Fruit fly (Drosophila melanogaster): ENCODE measurements around the gene CG10431.

DNA sequence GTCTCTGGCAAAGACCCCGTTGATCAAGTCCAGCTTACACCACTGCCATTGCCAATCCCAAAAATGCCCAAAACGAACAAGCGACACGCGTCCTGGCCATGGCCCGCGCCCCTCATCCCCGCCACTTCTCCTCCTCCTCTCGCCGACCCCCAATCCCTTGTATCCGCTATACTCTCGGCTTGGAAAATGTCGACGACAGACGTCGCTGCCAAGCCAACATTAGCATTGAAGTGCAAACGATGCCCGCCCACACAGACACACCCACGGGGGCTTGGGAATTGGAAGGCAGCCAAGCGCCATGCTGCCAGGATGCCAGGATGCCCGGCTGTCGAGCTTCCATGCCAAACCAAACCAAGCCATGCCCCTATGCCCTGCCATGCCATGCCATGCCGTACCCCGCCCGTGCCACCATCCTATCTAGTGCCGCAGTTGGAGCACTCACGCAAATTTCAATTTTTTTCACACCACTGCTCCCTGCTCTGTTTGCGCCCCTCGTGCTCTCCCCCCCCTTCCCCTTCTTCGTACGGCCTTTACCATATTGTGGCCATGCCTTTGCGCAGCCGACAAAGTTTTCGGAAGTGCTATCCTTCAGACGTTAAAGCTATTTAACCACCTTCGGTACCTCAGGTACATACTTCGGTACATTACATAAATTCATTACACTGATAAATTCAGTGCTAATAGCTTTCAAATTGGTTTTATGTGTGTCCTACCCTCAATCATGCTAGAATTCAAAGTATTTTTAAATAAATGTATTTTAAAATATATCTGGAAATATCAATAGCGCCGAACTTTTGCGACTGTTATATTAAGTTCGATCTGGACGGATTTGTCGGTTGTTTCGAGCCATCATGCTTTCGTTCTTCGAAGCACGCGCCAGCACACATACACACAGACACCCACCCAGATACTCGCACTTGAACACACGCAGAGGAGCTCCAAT lies 47.0 kb downstream of the CG10431 start:
- TF ChIP-seq CG34406 (GFP tag; optimal IDR thresholded peaks at IDR 0.05) (peak; percentile 80), Sox102F (GFP tag; optimal IDR thresholded peaks at IDR 0.05) (peak; percentile 85)

Measured in whole organism, prepupa.